Worm (Caenorhabditis elegans): ENCODE results near the gene fbxa-194.

DNA sequence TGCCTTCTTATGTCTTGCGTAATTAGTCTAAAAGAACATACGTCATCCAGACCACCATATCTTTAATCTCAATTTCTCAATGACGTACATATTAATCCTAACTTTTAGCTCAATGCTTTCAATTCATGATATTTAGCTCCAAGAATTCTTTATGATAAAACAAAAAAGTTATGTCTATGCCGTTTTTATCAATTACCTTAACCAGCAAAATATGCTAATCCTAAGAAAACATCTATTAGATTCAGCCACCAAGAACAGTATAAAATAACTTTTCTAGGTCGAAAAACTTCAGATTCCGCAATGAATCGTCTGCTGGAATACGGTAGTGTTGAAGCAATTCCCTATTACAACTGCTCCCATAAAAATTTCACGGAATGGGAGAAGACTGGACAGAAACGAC, 5.3 kb upstream of the fbxa-194 start, which contains the start of gene srt-45:
- TF ChIP-seq ZK546.5 (tag; optimal IDR thresholded peaks at IDR 0.05) (no peak), ama-1 (optimal IDR thresholded peaks at IDR 0.05) (no peak), Y105C5A.15 (GFP tag; IDR thresholded peaks at IDR 0.05) (no peak), unc-130 (GFP tag; optimal IDR thresholded peaks at IDR 0.05) (no peak), zip-11 (GFP tag; IDR thresholded peaks at IDR 0.05) (no peak), lin-29 (GFP tag; IDR thresholded peaks at IDR 0.05) (no peak), nhr-11 (tag; optimal IDR thresholded peaks at IDR 0.05) (no peak), ztf-11 (tag; optimal IDR thresholded peaks at IDR 0.05) (no peak), ceh-82 (tag; optimal IDR thresholded peaks at IDR 0.05) (no peak), snpc-4 (tag; optimal IDR thresholded peaks at IDR 0.05) (no peak), fos-1 (tag; optimal IDR thresholded peaks at IDR 0.05) (no peak), lsy-2 (tag; optimal IDR thresholded peaks at IDR 0.05) (no peak), dmd-8 (GFP tag; IDR thresholded peaks at IDR 0.05) (no peak)
